Worm (Caenorhabditis elegans) whole organism, young adult: Measurements from ENCODE around the gene ymel-1.

Experiments
- B0035.1 ChIP-seq: sonication (generic microtip); optimal IDR thresholded peaks from 2 replicates; lab custom pipeline; 2016; ENCODE audit warnings: missing genetic modification characterization, mild to moderate bottlenecking, missing compliant biosample characterization, missing genotype, missing genetic modification reagents
- B0336.3 ChIP-seq: fragments of 200-800 bp; sonication (Bioruptor generic); IDR thresholded peaks from 2 replicates; pipeline ENCODE4 v1.3.6; 2022; ENCODE audit warnings: missing genetic modification characterization, missing compliant biosample characterization
- F33H1.4 ChIP-seq: fragments of 200-800 bp; sonication (Bioruptor generic); IDR thresholded peaks from 2 replicates; pipeline ENCODE4 v1.3.6; 2022; ENCODE audit warnings: missing genetic modification reagents, missing genetic modification characterization, missing compliant biosample characterization
- F39B2.1 ChIP-seq: fragments of 200-800 bp; sonication (Bioruptor generic); IDR thresholded peaks from 2 replicates; pipeline ENCODE4 v1.3.6; 2022; ENCODE audit warnings: missing genetic modification reagents, missing genetic modification characterization, missing compliant biosample characterization
- F52B5.7 ChIP-seq: sonication (generic microtip); optimal IDR thresholded peaks from 2 replicates; lab custom pipeline; 2016; ENCODE audit warnings: mild to moderate bottlenecking, missing genetic modification characterization, missing compliant biosample characterization
- T07F8.4 ChIP-seq: sonication (generic microtip); optimal IDR thresholded peaks from 2 replicates; lab custom pipeline; 2016; ENCODE audit warnings: mild to moderate bottlenecking, missing genetic modification characterization, moderate library complexity, missing compliant biosample characterization
- Y53G8AR.9 ChIP-seq: fragments of 200-800 bp; sonication (Bioruptor generic); conservative IDR thresholded peaks from 2 replicates; pipeline ENCODE4 v1.3.6; 2022; ENCODE audit warnings: missing genetic modification reagents, missing genetic modification characterization, missing compliant biosample characterization
- Y67H2A.10 ChIP-seq: fragments of 200-800 bp; sonication (Bioruptor generic); conservative IDR thresholded peaks from 2 replicates; pipeline ENCODE4 v1.3.6; 2022; ENCODE audit warnings: missing genetic modification reagents, missing genetic modification characterization, missing compliant biosample characterization
- Y79H2A.3 ChIP-seq: fragments of 200-800 bp; sonication (Bioruptor generic); conservative IDR thresholded peaks from 2 replicates; pipeline ENCODE4 v1.3.6; 2022; ENCODE audit warnings: missing genetic modification reagents, missing genetic modification characterization, missing compliant biosample characterization
- ZK185.1 ChIP-seq: sonication (generic microtip); optimal IDR thresholded peaks from 2 replicates; lab custom pipeline; 2016; ENCODE audit warnings: mild to moderate bottlenecking, missing genetic modification characterization, missing compliant biosample characterization; ENCODE audit not compliant: poor library complexity, severe bottlenecking
- ama-1 ChIP-seq, 3 experiments: fragments of 150-350 bp in 1 of 3; sonication (generic microtip) in 2 of 3; optimal IDR thresholded peaks; 2 replicates each; lab custom pipeline; 2014 to 2018; ENCODE audit warnings: missing biosample characterization in 2 of 3, missing genetic modification characterization in 2 of 3, missing genetic modification reagents in 2 of 3
- aptf-2 ChIP-seq: fragments of 200-800 bp; sonication (Bioruptor generic); conservative IDR thresholded peaks from 2 replicates; pipeline ENCODE4 v1.3.6; 2022; ENCODE audit warnings: missing genetic modification reagents, missing genetic modification characterization, missing compliant biosample characterization
- athp-1 ChIP-seq: sonication (generic microtip); optimal IDR thresholded peaks from 2 replicates; lab custom pipeline; 2017; ENCODE audit warnings: mild to moderate bottlenecking, missing genetic modification characterization, missing compliant biosample characterization
- attf-5 ChIP-seq: fragments of 200-800 bp; sonication (Bioruptor generic); optimal IDR thresholded peaks from 2 replicates; lab custom pipeline; 2018; ENCODE audit warnings: mild to moderate bottlenecking, missing genetic modification characterization, missing compliant biosample characterization
- bed-1 ChIP-seq: fragments of 200-800 bp; sonication (Bioruptor generic); IDR thresholded peaks from 2 replicates; pipeline ENCODE4 v1.3.6; 2022; ENCODE audit warnings: missing genetic modification reagents, missing genetic modification characterization, missing compliant biosample characterization
- ccch-3 ChIP-seq: fragments of 200-800 bp; sonication (Bioruptor generic); optimal IDR thresholded peaks from 2 replicates; lab custom pipeline; 2018; ENCODE audit warnings: mild to moderate bottlenecking, missing genetic modification characterization, missing compliant biosample characterization
- cebp-1 ChIP-seq, 2 experiments: fragments of 200-800 bp in 1 of 2; sonication (Bioruptor generic) in 1 of 2; sonication (generic microtip) in 1 of 2; IDR thresholded peaks in 1 of 2; optimal IDR thresholded peaks in 1 of 2; 2 replicates each; pipeline versions ENCODE4 v1.3.6 to Lab custom; 2017 to 2022; ENCODE audit warnings: missing compliant biosample characterization in 2 of 2, missing genetic modification characterization in 2 of 2, mild to moderate bottlenecking in 1 of 2, missing genetic modification reagents in 1 of 2, moderate library complexity in 1 of 2
- ceh-40 ChIP-seq: fragments of 200-800 bp; sonication (Bioruptor generic); IDR thresholded peaks from 2 replicates; pipeline ENCODE4 v1.3.6; 2022; ENCODE audit warnings: missing genetic modification characterization, missing compliant biosample characterization
- ceh-58 ChIP-seq: fragments of 200-800 bp; sonication (Bioruptor generic); IDR thresholded peaks from 2 replicates; pipeline ENCODE4 v1.3.6; 2022; ENCODE audit warnings: missing genetic modification characterization, missing compliant biosample characterization
- dox-1 ChIP-seq: fragments of 200-800 bp; sonication (Bioruptor generic); IDR thresholded peaks from 2 replicates; pipeline ENCODE4 v1.3.6; 2022; ENCODE audit warnings: missing genetic modification reagents, missing genetic modification characterization, missing compliant biosample characterization
- egrh-3 ChIP-seq: fragments of 200-800 bp; sonication (Bioruptor generic); IDR thresholded peaks from 2 replicates; pipeline ENCODE4 v1.3.6; 2022; ENCODE audit warnings: missing genetic modification reagents, missing genetic modification characterization, missing compliant biosample characterization
- let-607 ChIP-seq, 2 experiments: fragments of 200-800 bp in 1 of 2; sonication (Bioruptor generic) in 1 of 2; sonication (generic microtip) in 1 of 2; optimal IDR thresholded peaks; 2 replicates each; lab custom pipeline; 2016 to 2018; ENCODE audit warnings: mild to moderate bottlenecking in 2 of 2, missing compliant biosample characterization in 2 of 2, missing genetic modification characterization in 2 of 2, moderate library complexity in 2 of 2, missing genotype in 1 of 2
- lin-35 ChIP-seq, 3 experiments: fragments of 150-350 bp in 2 of 3; sonication (generic microtip) in 1 of 3; optimal IDR thresholded peaks; 2 replicates each; lab custom pipeline; 2014 to 2018; ENCODE audit warnings: missing biosample characterization in 3 of 3, missing genetic modification characterization in 3 of 3, missing genetic modification reagents in 3 of 3
- lin-40 ChIP-seq: sonication (generic microtip); optimal IDR thresholded peaks from 2 replicates; lab custom pipeline; 2016; ENCODE audit warnings: missing genetic modification characterization, mild to moderate bottlenecking, missing compliant biosample characterization, missing genotype, missing genetic modification reagents
- lin-54 ChIP-seq: fragments of 200-800 bp; sonication (Bioruptor generic); optimal IDR thresholded peaks from 2 replicates; lab custom pipeline; 2018; ENCODE audit warnings: mild to moderate bottlenecking, missing genetic modification characterization, missing compliant biosample characterization
- lsl-1 ChIP-seq: fragments of 200-800 bp; sonication (Bioruptor generic); optimal IDR thresholded peaks from 2 replicates; lab custom pipeline; 2018; ENCODE audit warnings: mild to moderate bottlenecking, missing genetic modification characterization, moderate library complexity, missing compliant biosample characterization
- lsy-27 ChIP-seq: sonication (generic microtip); optimal IDR thresholded peaks from 2 replicates; lab custom pipeline; 2017; ENCODE audit warnings: missing genetic modification characterization, mild to moderate bottlenecking, missing compliant biosample characterization, antibody characterized with exemption, missing genotype, borderline replicate concordance; ENCODE audit not compliant: insufficient read depth
- madf-10 ChIP-seq: sonication (generic microtip); optimal IDR thresholded peaks from 2 replicates; lab custom pipeline; 2016; ENCODE audit warnings: mild to moderate bottlenecking, missing genetic modification characterization, missing compliant biosample characterization
- mcd-1 ChIP-seq: fragments of 200-800 bp; sonication (Bioruptor generic); IDR thresholded peaks from 2 replicates; pipeline ENCODE4 v1.3.6; 2022; ENCODE audit warnings: missing genetic modification reagents, missing genetic modification characterization, missing compliant biosample characterization
- nfyb-1 ChIP-seq: fragments of 200-800 bp; sonication (Bioruptor generic); IDR thresholded peaks from 2 replicates; pipeline ENCODE4 v1.3.6; 2022; ENCODE audit warnings: missing genetic modification reagents, missing genetic modification characterization, missing compliant biosample characterization
- nhr-80 ChIP-seq: sonication (generic microtip); optimal IDR thresholded peaks from 2 replicates; lab custom pipeline; 2016; ENCODE audit warnings: missing genetic modification characterization, missing compliant biosample characterization
- nhr-90 ChIP-seq: sonication (generic microtip); optimal IDR thresholded peaks from 2 replicates; lab custom pipeline; 2016; ENCODE audit warnings: missing genotype, mild to moderate bottlenecking, missing genetic modification characterization, missing compliant biosample characterization
- pbrm-1 ChIP-seq: fragments of 200-800 bp; sonication (Bioruptor generic); IDR thresholded peaks from 2 replicates; pipeline ENCODE4 v1.3.6; 2022; ENCODE audit warnings: missing genetic modification reagents, missing genetic modification characterization, missing compliant biosample characterization
- pha-4 ChIP-seq: fragments of 150-350 bp; sonication (generic microtip); optimal IDR thresholded peaks from 2 replicates; lab custom pipeline; 2014; ENCODE audit warnings: missing biosample characterization, missing genetic modification reagents, missing genetic modification characterization
- somi-1 ChIP-seq: fragments of 200-800 bp; sonication (Bioruptor generic); optimal IDR thresholded peaks from 2 replicates; lab custom pipeline; 2018; ENCODE audit warnings: mild to moderate bottlenecking, missing genetic modification characterization, missing compliant biosample characterization
- tbp1 ChIP-seq: fragments of 200-800 bp; sonication (Bioruptor generic); optimal IDR thresholded peaks from 2 replicates; lab custom pipeline; 2018; ENCODE audit warnings: mild to moderate bottlenecking, missing genetic modification characterization, missing compliant biosample characterization
- ztf-18 ChIP-seq: sonication (generic microtip); optimal IDR thresholded peaks from 2 replicates; lab custom pipeline; 2016; ENCODE audit warnings: missing genotype, mild to moderate bottlenecking, missing genetic modification characterization, missing compliant biosample characterization

ymel-1 gene

DNA sequence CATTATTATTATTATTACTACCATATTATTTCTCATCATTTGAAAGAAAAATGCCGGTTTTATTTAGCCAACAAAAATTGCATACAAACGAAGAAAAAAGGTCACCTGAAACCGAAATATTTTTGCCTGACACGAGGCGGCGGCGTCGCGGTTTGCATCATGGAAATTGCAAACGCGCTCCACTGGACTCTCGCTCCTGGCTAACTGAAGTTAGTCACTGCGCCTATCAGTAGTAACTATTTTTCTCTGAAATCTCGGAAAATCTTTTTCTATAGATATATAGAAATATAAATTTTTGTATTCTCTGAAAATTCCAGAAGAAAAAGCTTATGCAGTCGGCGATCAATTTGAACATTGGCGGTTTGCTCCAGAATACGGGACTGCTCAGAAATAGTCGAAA, at the start of gene ymel-1:
ymel-1 (plus strand) TSS at position 318 of the 400 bp plus-strand sequence.
- TF ChIP-seq nhr-80 (tag; lab: Kevin White, UChicago) (peak; percentile 28), ztf-18 (tag; lab: Kevin White, UChicago) (peak; percentile 25), B0336.3 (peak; percentile 51; the same call in 1 of the 2 replicates), attf-5 (GFP tag; lab: Kevin White, UChicago) (peak; percentile 69), F52B5.7 (tag; lab: Kevin White, UChicago) (peak; percentile 39), cebp-1 (GFP tag; IDR thresholded peaks at IDR 0.05; lab: Robert Waterston, UW) (no peak), cebp-1 (tag; optimal IDR thresholded peaks at IDR 0.05; lab: Kevin White, UChicago) (peak; percentile 55), dox-1 (GFP tag; lab: Robert Waterston, UW) (no peak), madf-10 (peak; percentile 7), aptf-2 (GFP tag; lab: Robert Waterston, UW) (0 out of 2 replicates have a peak, but pooled peaks have one; percentile 27), lsy-27 (tag; lab: Kevin White, UChicago) (no peak), lin-54 (GFP tag; lab: Kevin White, UChicago) (peak; percentile 11), B0035.1 (tag; lab: Kevin White, UChicago) (peak; percentile 11), Y79H2A.3 (GFP tag; lab: Robert Waterston, UW) (no peak), athp-1 (tag; lab: Kevin White, UChicago) (peak; percentile 48), ceh-58 (GFP tag; lab: Robert Waterston, UW) (no peak), F33H1.4 (GFP tag; lab: Robert Waterston, UW) (0 out of 2 replicates have a peak, but pooled peaks have one; percentile 9), mcd-1 (GFP tag; lab: Robert Waterston, UW) (peak; percentile 88), ceh-40 (no peak), ZK185.1 (tag; lab: Kevin White, UChicago) (peak; percentile 26), T07F8.4 (tag; lab: Kevin White, UChicago) (no peak), lin-40 (tag; lab: Kevin White, UChicago) (peak; percentile 20), bed-1 (GFP tag; lab: Robert Waterston, UW) (no peak), pha-4 (no peak), let-607 (tag; optimal IDR thresholded peaks at IDR 0.05; lab: Kevin White, UChicago) (peak in 1 of 2 experiments; percentile 40), Y53G8AR.9 (GFP tag; lab: Robert Waterston, UW) (0 out of 2 replicates have a peak, but pooled peaks have one; percentile 23), nhr-90 (tag; lab: Kevin White, UChicago) (peak; percentile 19), nfyb-1 (GFP tag; lab: Robert Waterston, UW) (peak; percentile 58; the same call in 1 of the 2 replicates), egrh-3 (GFP tag; lab: Robert Waterston, UW) (no peak), Y67H2A.10 (GFP tag; lab: Robert Waterston, UW) (no peak), somi-1 (no peak), lsl-1 (GFP tag; lab: Kevin White, UChicago) (no peak), tbp1 (GFP tag; lab: Kevin White, UChicago) (peak; percentile 4), ama-1 (optimal IDR thresholded peaks at IDR 0.05; lab: Kevin White, UChicago) (peak; percentile 41), ama-1 (GFP tag; optimal IDR thresholded peaks at IDR 0.05; lab: Kevin White, UChicago) (no peak), ccch-3 (GFP tag; lab: Kevin White, UChicago) (no peak), F39B2.1 (no peak), lin-35 (GFP tag; optimal IDR thresholded peaks at IDR 0.05; lab: Kevin White, UChicago) (peak in 1 of 3 experiments; percentile 42), pbrm-1 (GFP tag; lab: Robert Waterston, UW) (peak; percentile 32; the same call in 1 of the 2 replicates)
- TF ChIP-seq, all 124 proteins: peak for 23
